Worm (Caenorhabditis elegans) whole organism, young adult: ENCODE data around the gene T04C9.1.
A peak's percentile ranks its signal among the peaks of the same experiment; 100 is the strongest.

Experiments
- F23B12.7 ChIP-seq: sonication (generic microtip); optimal IDR thresholded peaks from 2 replicates; lab custom pipeline; 2017; ENCODE audit warnings: missing genetic modification characterization, mild to moderate bottlenecking, missing compliant biosample characterization, antibody characterized with exemption, moderate library complexity; ENCODE audit not compliant: insufficient read depth
- F37B4.10 ChIP-seq: fragments of 200-800 bp; sonication (Bioruptor generic); IDR thresholded peaks from 2 replicates; pipeline ENCODE4 v1.3.6; 2022; ENCODE audit warnings: missing genetic modification characterization, missing compliant biosample characterization
- Y53F4B.3 ChIP-seq: fragments of 200-800 bp; sonication (Bioruptor generic); IDR thresholded peaks from 2 replicates; pipeline ENCODE4 v1.3.6; 2022; ENCODE audit warnings: missing genetic modification reagents, missing genetic modification characterization, missing compliant biosample characterization
- Y53G8AR.9 ChIP-seq: fragments of 200-800 bp; sonication (Bioruptor generic); conservative IDR thresholded peaks from 2 replicates; pipeline ENCODE4 v1.3.6; 2022; ENCODE audit warnings: missing genetic modification reagents, missing genetic modification characterization, missing compliant biosample characterization
- ama-1 ChIP-seq, 3 experiments: fragments of 150-350 bp in 1 of 3; sonication (generic microtip) in 2 of 3; optimal IDR thresholded peaks; 2 replicates each; lab custom pipeline; 2014 to 2018; ENCODE audit warnings: missing biosample characterization in 2 of 3, missing genetic modification characterization in 2 of 3, missing genetic modification reagents in 2 of 3
- aptf-2 ChIP-seq: fragments of 200-800 bp; sonication (Bioruptor generic); conservative IDR thresholded peaks from 2 replicates; pipeline ENCODE4 v1.3.6; 2022; ENCODE audit warnings: missing genetic modification reagents, missing genetic modification characterization, missing compliant biosample characterization
- cebp-1 ChIP-seq, 2 experiments: fragments of 200-800 bp in 1 of 2; sonication (Bioruptor generic) in 1 of 2; sonication (generic microtip) in 1 of 2; IDR thresholded peaks in 1 of 2; optimal IDR thresholded peaks in 1 of 2; 2 replicates each; pipeline versions ENCODE4 v1.3.6 to Lab custom; 2017 to 2022; ENCODE audit warnings: missing compliant biosample characterization in 2 of 2, missing genetic modification characterization in 2 of 2, mild to moderate bottlenecking in 1 of 2, missing genetic modification reagents in 1 of 2, moderate library complexity in 1 of 2
- cebp-2 ChIP-seq: fragments of 200-800 bp; sonication (Bioruptor generic); IDR thresholded peaks from 2 replicates; pipeline ENCODE4 v1.3.6; 2022; ENCODE audit warnings: missing genetic modification characterization, missing compliant biosample characterization
- ceh-100 ChIP-seq: fragments of 200-800 bp; sonication (Bioruptor generic); IDR thresholded peaks from 2 replicates; pipeline ENCODE4 v1.3.6; 2022; ENCODE audit warnings: missing genetic modification reagents, missing genetic modification characterization, missing compliant biosample characterization
- ceh-79 ChIP-seq: sonication (generic microtip); optimal IDR thresholded peaks from 2 replicates; lab custom pipeline; 2017; ENCODE audit warnings: mild to moderate bottlenecking, missing genetic modification characterization, missing compliant biosample characterization
- die-1 ChIP-seq: sonication (generic microtip); optimal IDR thresholded peaks from 2 replicates; lab custom pipeline; 2016; ENCODE audit warnings: missing genotype, mild to moderate bottlenecking, missing genetic modification characterization, missing compliant biosample characterization
- dpff-1 ChIP-seq: sonication (generic microtip); optimal IDR thresholded peaks from 2 replicates; lab custom pipeline; 2017; ENCODE audit warnings: mild to moderate bottlenecking, missing genetic modification characterization, missing compliant biosample characterization
- dpl-1 ChIP-seq: fragments of 150-350 bp; optimal IDR thresholded peaks from 2 replicates; lab custom pipeline; 2014; ENCODE audit warnings: missing biosample characterization, missing genetic modification reagents, missing genetic modification characterization
- egl-44 ChIP-seq: fragments of 200-800 bp; sonication (Bioruptor generic); IDR thresholded peaks from 2 replicates; pipeline ENCODE4 v1.3.6; 2022; ENCODE audit warnings: missing genetic modification reagents, missing genetic modification characterization, missing compliant biosample characterization
- ekl-4 ChIP-seq: fragments of 200-800 bp; sonication (Bioruptor generic); IDR thresholded peaks from 2 replicates; pipeline ENCODE4 v1.3.6; 2022; ENCODE audit warnings: missing genetic modification reagents, missing genetic modification characterization, missing compliant biosample characterization
- lag-1 ChIP-seq: fragments of 200-800 bp; sonication (Bioruptor generic); IDR thresholded peaks from 2 replicates; pipeline ENCODE4 v1.3.6; 2022; ENCODE audit warnings: missing genetic modification reagents, missing genetic modification characterization, missing compliant biosample characterization
- let-607 ChIP-seq, 2 experiments: fragments of 200-800 bp in 1 of 2; sonication (Bioruptor generic) in 1 of 2; sonication (generic microtip) in 1 of 2; optimal IDR thresholded peaks; 2 replicates each; lab custom pipeline; 2016 to 2018; ENCODE audit warnings: mild to moderate bottlenecking in 2 of 2, missing compliant biosample characterization in 2 of 2, missing genetic modification characterization in 2 of 2, moderate library complexity in 2 of 2, missing genotype in 1 of 2
- lin-54 ChIP-seq: fragments of 200-800 bp; sonication (Bioruptor generic); optimal IDR thresholded peaks from 2 replicates; lab custom pipeline; 2018; ENCODE audit warnings: mild to moderate bottlenecking, missing genetic modification characterization, missing compliant biosample characterization
- madf-10 ChIP-seq: sonication (generic microtip); optimal IDR thresholded peaks from 2 replicates; lab custom pipeline; 2016; ENCODE audit warnings: mild to moderate bottlenecking, missing genetic modification characterization, missing compliant biosample characterization
- madf-3 ChIP-seq: fragments of 200-800 bp; sonication (Bioruptor generic); IDR thresholded peaks from 2 replicates; pipeline ENCODE4 v1.3.6; 2022; ENCODE audit warnings: missing genetic modification reagents, missing genetic modification characterization, missing compliant biosample characterization
- mcd-1 ChIP-seq: fragments of 200-800 bp; sonication (Bioruptor generic); IDR thresholded peaks from 2 replicates; pipeline ENCODE4 v1.3.6; 2022; ENCODE audit warnings: missing genetic modification reagents, missing genetic modification characterization, missing compliant biosample characterization
- mel-28 ChIP-seq: sonication (generic microtip); optimal IDR thresholded peaks from 2 replicates; lab custom pipeline; 2016; ENCODE audit warnings: borderline replicate concordance, mild to moderate bottlenecking, missing genetic modification characterization, missing compliant biosample characterization
- nfya-1 ChIP-seq: sonication (generic microtip); optimal IDR thresholded peaks from 2 replicates; lab custom pipeline; 2017; ENCODE audit warnings: antibody characterized with exemption, missing compliant biosample characterization, missing genetic modification characterization, borderline replicate concordance; ENCODE audit not compliant: insufficient read depth
- nhr-179 ChIP-seq: sonication (generic microtip); optimal IDR thresholded peaks from 2 replicates; lab custom pipeline; 2016; ENCODE audit warnings: mild to moderate bottlenecking, missing genetic modification characterization, missing compliant biosample characterization
- nhr-27 ChIP-seq: fragments of 200-800 bp; sonication (Bioruptor generic); optimal IDR thresholded peaks from 2 replicates; lab custom pipeline; 2018; ENCODE audit warnings: mild to moderate bottlenecking, missing genetic modification characterization, moderate library complexity, missing compliant biosample characterization
- nhr-80 ChIP-seq: sonication (generic microtip); optimal IDR thresholded peaks from 2 replicates; lab custom pipeline; 2016; ENCODE audit warnings: missing genetic modification characterization, missing compliant biosample characterization
- snpc-1.1 ChIP-seq: sonication (generic microtip); optimal IDR thresholded peaks from 2 replicates; lab custom pipeline; 2017; ENCODE audit warnings: missing genetic modification characterization, mild to moderate bottlenecking, missing compliant biosample characterization, antibody characterized with exemption, moderate library complexity, missing genotype, missing genetic modification reagents; ENCODE audit not compliant: insufficient read depth
- tbp1 ChIP-seq: fragments of 200-800 bp; sonication (Bioruptor generic); optimal IDR thresholded peaks from 2 replicates; lab custom pipeline; 2018; ENCODE audit warnings: mild to moderate bottlenecking, missing genetic modification characterization, missing compliant biosample characterization
- zfh-2 ChIP-seq: fragments of 200-800 bp; sonication (Bioruptor generic); conservative IDR thresholded peaks from 2 replicates; pipeline ENCODE4 v1.3.6; 2022; ENCODE audit warnings: missing genetic modification reagents, missing genetic modification characterization, missing compliant biosample characterization
- ztf-26 ChIP-seq: sonication (generic microtip); optimal IDR thresholded peaks from 2 replicates; lab custom pipeline; 2017; ENCODE audit warnings: missing genetic modification characterization, missing compliant biosample characterization
- ztf-6 ChIP-seq: fragments of 200-800 bp; sonication (Bioruptor generic); IDR thresholded peaks from 2 replicates; pipeline ENCODE4 v1.3.6; 2022; ENCODE audit warnings: missing genetic modification reagents, missing genetic modification characterization, missing compliant biosample characterization

Gene T04C9.1

ce11 chrIII:5945865-5946264, 47.1 kb upstream of the T04C9.1 start, which contains the start of gene F25B5.5 (continued):
- TF ChIP-seq cebp-1 (GFP tag; IDR thresholded peaks at IDR 0.05; lab: Robert Waterston, UW) (no peak), cebp-1 (tag; optimal IDR thresholded peaks at IDR 0.05; lab: Kevin White, UChicago) (peak; percentile 22), cebp-2 (GFP tag; lab: Robert Waterston, UW) (no peak), egl-44 (GFP tag; lab: Robert Waterston, UW) (0 out of 2 replicates have a peak, but pooled peaks have one; percentile 27), nhr-80 (tag; lab: Kevin White, UChicago) (no peak), dpff-1 (tag; lab: Kevin White, UChicago) (no peak), lin-54 (no peak), die-1 (tag; lab: Kevin White, UChicago) (no peak), Y53F4B.3 (no peak), ama-1 (optimal IDR thresholded peaks at IDR 0.05; lab: Kevin White, UChicago) (peak; percentile 53), ama-1 (GFP tag; optimal IDR thresholded peaks at IDR 0.05; lab: Kevin White, UChicago) (no peak), zfh-2 (GFP tag; lab: Robert Waterston, UW) (no peak), madf-10 (tag; lab: Kevin White, UChicago) (no peak), dpl-1 (no peak), ceh-79 (tag; lab: Kevin White, UChicago) (no peak), snpc-1.1 (tag; lab: Kevin White, UChicago) (no peak), mel-28 (tag; lab: Kevin White, UChicago) (no peak), ekl-4 (0 out of 2 replicates have a peak, but pooled peaks have one; percentile 45), ceh-100 (GFP tag; lab: Robert Waterston, UW) (no peak), aptf-2 (no peak), let-607 (tag; optimal IDR thresholded peaks at IDR 0.05; lab: Kevin White, UChicago) (no peak), nfya-1 (tag; lab: Kevin White, UChicago) (no peak), nhr-179 (tag; lab: Kevin White, UChicago) (no peak), nhr-27 (tag; lab: Kevin White, UChicago) (no peak), ztf-26 (tag; lab: Kevin White, UChicago) (no peak), tbp1 (no peak), lag-1 (GFP tag; lab: Robert Waterston, UW) (no peak), madf-3 (0 out of 2 replicates have a peak, but pooled peaks have one; percentile 12)

DNA sequence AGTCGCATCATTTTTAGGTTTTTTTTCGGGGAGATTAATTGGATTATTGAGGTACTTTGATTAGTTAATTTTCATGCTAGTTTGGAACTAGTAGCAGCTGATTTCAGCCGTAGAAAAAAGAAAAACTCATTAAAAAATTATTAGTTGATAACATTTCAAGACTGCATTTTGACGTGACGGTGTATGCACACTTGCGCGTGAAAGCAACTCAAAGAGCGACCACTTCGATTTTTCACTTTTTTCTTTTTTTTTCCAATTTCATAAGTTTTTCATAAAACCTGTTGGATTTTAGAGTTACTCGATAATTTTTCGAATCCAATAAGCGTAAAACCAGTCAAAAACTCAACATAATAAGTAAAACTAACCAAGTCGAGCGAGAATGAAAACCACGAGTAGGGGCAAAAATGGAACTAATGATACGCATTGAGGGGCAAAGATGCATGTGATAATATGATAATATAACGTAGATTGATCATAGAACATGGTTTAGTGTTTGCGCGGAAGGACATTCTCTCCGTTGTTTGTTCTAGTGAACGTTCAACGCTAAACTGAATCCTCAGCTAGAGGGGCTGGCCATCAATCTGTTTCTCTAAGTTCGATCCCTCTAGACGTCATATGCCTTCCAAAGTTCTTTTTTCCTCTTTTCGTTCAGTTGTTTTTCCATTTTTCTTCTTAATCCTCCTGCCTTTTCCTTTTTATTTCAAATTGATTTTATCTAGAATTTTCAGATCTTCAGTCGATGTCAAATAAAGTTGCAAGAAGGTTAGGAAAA, 44.7 kb upstream of the T04C9.1 start, which contains the start of the genes F25B5.6 and F25B5.3:
Gene F25B5.6 (minus strand): TSS at position 572 of the 772 bp plus-strand sequence.
Gene F25B5.3 (plus strand): TSS at position 722 of the 772 bp plus-strand sequence.
- TF ChIP-seq mcd-1 (GFP tag; lab: Robert Waterston, UW) (0 out of 2 replicates have a peak, but pooled peaks have one; percentile 14), F23B12.7 (peak; percentile 34), Y53G8AR.9 (GFP tag; lab: Robert Waterston, UW) (0 out of 2 replicates have a peak, but pooled peaks have one; percentile 23), cebp-1 (GFP tag; IDR thresholded peaks at IDR 0.05; lab: Robert Waterston, UW) (no peak), cebp-1 (tag; optimal IDR thresholded peaks at IDR 0.05; lab: Kevin White, UChicago) (peak; percentile 18), F37B4.10 (GFP tag; lab: Robert Waterston, UW) (no peak), ztf-6 (GFP tag; lab: Robert Waterston, UW) (no peak)

DNA sequence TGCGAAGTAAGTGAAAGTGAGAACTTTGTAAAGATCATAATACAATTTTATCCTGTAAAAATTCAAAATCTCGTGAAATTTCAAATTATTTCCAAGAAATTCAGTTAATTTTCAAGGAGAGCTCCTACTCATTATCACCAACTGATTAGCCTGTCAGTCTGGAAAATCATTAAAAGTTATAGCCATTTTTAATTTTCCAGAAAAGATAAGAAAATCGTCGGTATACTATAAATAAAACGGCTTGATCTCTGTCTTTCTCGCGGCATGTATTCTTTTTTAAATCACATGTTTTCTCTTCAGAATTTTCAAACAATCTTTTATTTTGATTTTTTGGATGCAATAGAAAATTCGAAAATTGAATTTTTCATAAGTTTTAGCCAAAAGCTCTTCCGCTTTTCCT, 44.0 kb upstream of the T04C9.1 start:
- no peak for TF ChIP-seq dpl-1
